Worm (Caenorhabditis elegans): ENCODE measurements around the gene gasr-8.

DNA sequence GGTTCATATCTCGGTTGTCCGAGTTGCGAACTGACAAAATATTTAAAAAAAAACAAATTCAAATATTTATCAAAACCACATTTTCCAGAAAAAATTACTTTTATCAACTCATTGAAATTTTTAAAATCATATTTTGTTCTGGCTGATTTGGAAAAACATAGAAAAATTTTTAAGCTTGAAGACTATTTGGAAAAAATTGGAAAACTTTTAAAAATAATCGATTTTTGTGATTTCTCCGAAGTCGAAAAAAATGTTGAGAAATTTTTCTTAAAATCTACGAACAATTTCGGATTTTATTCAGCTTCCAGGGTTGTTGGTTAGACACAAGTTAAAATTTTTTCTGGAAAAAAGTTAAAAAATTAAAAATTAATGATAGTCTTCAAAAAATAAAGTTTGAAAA, 47.9 kb downstream of the gasr-8 start, which contains the start of gene Y50E8A.5:
- TF ChIP-seq nhr-90 (tag; optimal IDR thresholded peaks at IDR 0.05; ENCODE audit: poor library complexity) (no peak), ama-1 (optimal IDR thresholded peaks at IDR 0.05) (no peak), nhr-11 (tag; optimal IDR thresholded peaks at IDR 0.05) (no peak), sox-4 (tag; optimal IDR thresholded peaks at IDR 0.05) (no peak), fkh-8 (tag; optimal IDR thresholded peaks at IDR 0.05) (no peak), hpl-2 (GFP tag; optimal IDR thresholded peaks at IDR 0.05) (no peak), nhr-12 (tag; optimal IDR thresholded peaks at IDR 0.05) (no peak), fos-1 (tag; optimal IDR thresholded peaks at IDR 0.05) (no peak), snpc-4 (tag; optimal IDR thresholded peaks at IDR 0.05) (no peak), lir-3 (tag; optimal IDR thresholded peaks at IDR 0.05; ENCODE audit: poor library complexity) (no peak), zag-1 (tag; optimal IDR thresholded peaks at IDR 0.05) (no peak), jun-1 (tag; optimal IDR thresholded peaks at IDR 0.05) (no peak), tlp-1 (tag; optimal IDR thresholded peaks at IDR 0.05) (no peak), lin-14 (GFP tag; optimal IDR thresholded peaks at IDR 0.05) (no peak)
